Worm (Caenorhabditis elegans) whole organism, early embryonic: ENCODE measurements around the gene npr-28.

Experiments used
- aly-1 ChIP-seq: sonication (generic microtip); optimal IDR thresholded peaks from 2 replicates; lab custom pipeline; 2016; ENCODE audit warnings: missing genetic modification characterization, missing compliant biosample characterization
- ama-1 ChIP-seq: fragments of 150-350 bp; optimal IDR thresholded peaks from 2 replicates; lab custom pipeline; 2014
- ceh-13 ChIP-seq: fragments of 200-800 bp; sonication (Bioruptor generic); optimal IDR thresholded peaks from 2 replicates; lab custom pipeline; 2018; ENCODE audit warnings: mild to moderate bottlenecking, missing genetic modification characterization, missing compliant biosample characterization
- ets-7 ChIP-seq: sonication (generic microtip); optimal IDR thresholded peaks from 2 replicates; lab custom pipeline; 2016; ENCODE audit warnings: missing genotype, missing genetic modification characterization, missing compliant biosample characterization
- flt-1 ChIP-seq: fragments of 200-800 bp; sonication (Bioruptor generic); IDR thresholded peaks from 2 replicates; pipeline ENCODE4 v1.3.6; 2022; ENCODE audit warnings: missing genetic modification characterization, missing compliant biosample characterization
- pes-1 ChIP-seq: fragments of 200-800 bp; sonication (Bioruptor generic); IDR thresholded peaks from 2 replicates; pipeline ENCODE4 v1.3.6; 2022; ENCODE audit warnings: missing genetic modification reagents, missing genetic modification characterization, missing compliant biosample characterization
- tra-4 ChIP-seq: sonication (generic microtip); optimal IDR thresholded peaks from 2 replicates; lab custom pipeline; 2017; ENCODE audit warnings: missing genetic modification characterization, missing compliant biosample characterization

- TF ChIP-seq tra-4 (tag; lab: Kevin White, UChicago) (no peak), ceh-13 (GFP tag; lab: Kevin White, UChicago) (no peak), ets-7 (tag; lab: Kevin White, UChicago) (no peak), flt-1 (no peak), pes-1 (GFP tag; lab: Robert Waterston, UW) (no peak), ama-1 (no peak), aly-1 (no peak)
These were observed 23.1 kb downstream of the npr-28 start, which contains the start of gene F55E10.4 for ce11 chrX:8327800-8328199.
